Worm (Caenorhabditis elegans) whole organism, L2 larva: ENCODE results near the gene F28F8.9.

Experiments used
- ceh-16 ChIP-seq: fragments of 150-350 bp; optimal IDR thresholded peaks from 2 replicates; lab custom pipeline; 2014; ENCODE audit warnings: missing biosample characterization, missing genetic modification characterization
- fos-1 ChIP-seq: fragments of 150-350 bp; optimal IDR thresholded peaks from 2 replicates; lab custom pipeline; 2014; ENCODE audit warnings: missing biosample characterization, missing genetic modification characterization
- nhr-12 ChIP-seq: fragments of 150-350 bp; optimal IDR thresholded peaks from 2 replicates; lab custom pipeline; 2014; ENCODE audit warnings: missing biosample characterization, missing genetic modification characterization
- nhr-129 ChIP-seq: fragments of 150-350 bp; optimal IDR thresholded peaks from 2 replicates; lab custom pipeline; 2014; ENCODE audit warnings: missing biosample characterization, missing genetic modification characterization
- snpc-4 ChIP-seq: fragments of 150-350 bp; optimal IDR thresholded peaks from 2 replicates; lab custom pipeline; 2014; ENCODE audit warnings: missing biosample characterization, missing genetic modification characterization
- unc-39 ChIP-seq: fragments of 150-350 bp; optimal IDR thresholded peaks from 2 replicates; lab custom pipeline; 2014; ENCODE audit warnings: missing biosample characterization, missing genetic modification characterization
- zag-1 ChIP-seq: fragments of 150-350 bp; optimal IDR thresholded peaks from 2 replicates; lab custom pipeline; 2014; ENCODE audit warnings: missing biosample characterization, missing genetic modification characterization

DNA sequence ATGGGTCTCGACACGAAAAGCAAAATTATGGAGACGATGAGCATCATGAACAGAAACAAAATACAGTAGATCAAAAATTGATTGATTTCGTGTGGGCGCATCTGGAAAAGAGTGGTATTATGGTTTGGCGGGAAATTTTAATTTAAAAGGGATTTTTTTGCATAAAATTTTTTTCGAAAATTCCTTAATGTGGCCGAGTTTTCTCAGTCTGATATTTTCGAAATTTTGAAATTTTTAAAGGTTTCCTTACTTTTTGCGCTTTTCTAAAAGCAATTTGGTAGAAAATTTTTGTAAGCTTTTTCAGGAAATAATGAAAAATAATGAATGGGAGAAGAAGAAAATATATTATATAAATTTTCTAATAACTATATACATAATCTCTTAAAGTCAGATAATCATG lies 44.6 kb downstream of the F28F8.9 start, which contains the start of gene F21A3.2:
- TF ChIP-seq ceh-16 (tag; lab: Kevin White, UChicago) (no peak), nhr-129 (tag; lab: Kevin White, UChicago) (no peak), nhr-12 (tag; lab: Kevin White, UChicago) (no peak), fos-1 (no peak), snpc-4 (tag; lab: Kevin White, UChicago) (no peak), zag-1 (tag; lab: Kevin White, UChicago) (no peak), unc-39 (tag; lab: Kevin White, UChicago) (no peak)
